Worm (Caenorhabditis elegans): Measurements from ENCODE around the gene fbxa-105.

The fbxa-105 gene

ce11 chrV:7416569-7416968, 24.7 kb upstream of the fbxa-105 start:
- no peak for TF ChIP-seq unc-62 (GFP tag; optimal IDR thresholded peaks at IDR 0.05)

DNA sequence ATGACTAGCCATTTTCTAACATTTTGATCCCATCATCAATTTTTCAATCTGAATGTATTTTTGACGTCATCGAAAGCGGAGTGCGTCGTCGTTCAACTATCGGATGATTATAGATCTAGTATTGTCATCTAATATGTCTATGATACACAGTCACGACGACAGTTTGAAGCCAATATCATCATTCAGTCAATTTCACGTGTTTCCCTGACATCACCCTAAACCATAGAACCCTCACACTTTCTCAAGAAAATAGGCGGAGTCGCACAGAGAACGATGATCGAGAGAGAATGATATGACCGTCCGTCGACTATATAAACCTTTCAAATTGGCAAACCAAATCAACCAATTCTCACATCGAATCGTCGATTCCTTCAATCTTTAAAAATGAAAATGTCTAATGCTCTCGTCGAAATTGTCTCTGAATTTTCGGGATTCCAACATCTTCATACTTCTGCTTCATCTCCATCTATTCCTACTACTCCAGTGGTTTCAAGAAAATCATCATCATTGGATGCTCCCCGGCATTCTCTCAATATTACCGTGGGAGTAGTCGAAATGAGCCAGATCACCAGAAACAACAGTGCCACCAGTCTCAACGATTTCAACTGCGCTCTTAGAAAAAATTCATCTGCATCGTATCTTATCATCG, 24.1 kb upstream of the fbxa-105 start, which contains the start of gene F18E3.13:
F18E3.13 (plus strand) TSS at position 385 of the 649 bp plus-strand sequence.
- TF ChIP-seq unc-62 (GFP tag; optimal IDR thresholded peaks at IDR 0.05): no peak

DNA sequence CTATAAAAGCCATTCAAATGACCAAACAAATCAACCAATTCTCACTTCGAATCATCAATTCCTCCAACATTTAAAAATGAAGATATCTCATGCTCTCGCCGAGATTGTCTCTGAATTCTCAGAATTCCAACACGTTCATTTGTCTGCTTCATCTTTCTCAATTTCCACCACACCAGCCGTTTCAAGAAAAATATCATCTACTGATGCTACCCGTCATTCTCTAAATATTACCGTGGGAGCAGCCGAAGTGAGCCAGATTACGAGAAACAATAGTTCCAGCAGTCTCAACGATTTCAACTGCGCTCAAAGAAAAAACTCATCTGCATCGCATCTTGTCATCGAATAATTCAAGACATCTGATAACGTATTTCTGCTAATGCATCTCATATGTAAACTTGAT, 23.1 kb upstream of the fbxa-105 start, which contains the start of gene F18E3.12:
F18E3.12 (plus strand) TSS at position 77 of the 400 bp plus-strand sequence.
- TF ChIP-seq unc-62 (GFP tag; optimal IDR thresholded peaks at IDR 0.05): no peak

ce11 chrV:7413107-7413774, 21.4 kb upstream of the fbxa-105 start, which contains the start of gene F18E3.11:
TSS of gene F18E3.11 (plus strand) at chrV:7413482.
- TF ChIP-seq unc-62 (GFP tag; optimal IDR thresholded peaks at IDR 0.05): no peak

DNA sequence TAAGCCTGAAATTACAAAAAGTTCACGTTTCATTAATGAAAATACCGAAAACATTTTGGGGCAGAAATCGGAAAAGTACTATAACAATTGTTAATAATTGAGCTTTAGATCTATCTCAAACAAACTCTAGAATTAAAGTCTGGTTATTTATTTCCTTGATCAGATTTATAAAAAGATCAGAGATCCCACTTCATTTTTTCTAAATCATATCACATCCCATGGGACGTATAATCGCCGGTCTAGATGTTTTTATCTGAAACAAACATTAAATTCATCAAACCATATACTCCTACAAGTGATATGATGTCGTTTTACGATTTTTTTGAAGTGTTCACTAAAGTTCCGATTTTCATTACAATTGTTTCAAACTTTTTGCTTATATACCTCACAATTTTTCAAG, 19.9 kb upstream of the fbxa-105 start, which contains the start of gene str-41:
str-41 (plus strand) TSS at position 301 of the 400 bp plus-strand sequence.
- no peak for TF ChIP-seq unc-62 (GFP tag; optimal IDR thresholded peaks at IDR 0.05)

- no peak for TF ChIP-seq unc-62 (GFP tag; optimal IDR thresholded peaks at IDR 0.05)
These were observed 17.8 kb upstream of the fbxa-105 start, which contains the start of gene R13D7.2 for ce11 chrV:7409599-7409998. TSS of gene R13D7.2 (plus strand) at chrV:7409899.

- no peak for TF ChIP-seq unc-62 (GFP tag; optimal IDR thresholded peaks at IDR 0.05)
These were observed 16.7 kb upstream of the fbxa-105 start, which contains the start of gene srt-6 for ce11 chrV:7408520-7408919. TSS of gene srt-6 (minus strand) at chrV:7408814.

ce11 chrV:7403501-7403900, 11.7 kb upstream of the fbxa-105 start:
- no peak for TF ChIP-seq unc-62 (GFP tag; optimal IDR thresholded peaks at IDR 0.05)

DNA sequence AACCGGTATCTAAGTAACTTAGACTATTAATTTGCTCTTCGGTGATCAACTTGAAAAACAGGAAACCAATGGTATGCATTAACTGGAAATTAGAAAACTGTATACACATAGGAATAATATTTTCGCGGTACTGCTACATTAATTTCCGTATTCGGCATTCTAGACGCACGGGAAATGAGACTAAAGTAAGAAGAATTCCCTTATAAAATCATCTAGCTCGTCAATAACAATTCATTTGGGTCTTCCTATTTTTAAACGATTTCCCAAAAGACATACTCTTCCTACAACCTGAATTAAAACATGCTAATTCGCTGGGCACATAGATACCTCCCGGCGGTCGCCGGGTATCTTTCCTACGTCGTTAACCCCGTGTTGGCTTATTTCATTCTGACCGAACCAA, 10.5 kb upstream of the fbxa-105 start, which contains the start of gene srj-13:
srj-13 (plus strand) TSS at position 301 of the 400 bp plus-strand sequence.
- TF ChIP-seq unc-62 (GFP tag; optimal IDR thresholded peaks at IDR 0.05): no peak

ce11 chrV:7400588-7400987, 8.8 kb upstream of the fbxa-105 start, which contains the start of gene srx-60:
TSS of gene srx-60 (plus strand) at chrV:7400888.
- TF ChIP-seq unc-62 (GFP tag; optimal IDR thresholded peaks at IDR 0.05): no peak

DNA sequence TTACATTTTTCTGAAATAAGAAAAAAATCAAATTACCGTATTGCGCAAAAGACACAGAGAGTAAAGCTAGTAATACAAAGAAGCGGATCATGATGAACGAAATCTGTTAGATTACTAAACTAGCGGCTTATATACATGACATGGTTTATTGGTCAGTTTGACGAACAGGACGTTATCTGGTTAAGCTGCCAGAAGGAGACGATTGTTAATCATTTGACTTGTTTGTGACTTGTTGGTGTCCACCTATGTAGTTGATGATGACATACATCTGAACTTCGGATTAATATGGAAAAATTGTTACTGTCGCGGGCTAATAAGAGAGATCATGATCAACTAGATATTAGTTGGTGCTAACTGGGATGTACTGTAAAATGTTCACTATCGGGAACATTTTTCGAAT, 8.3 kb upstream of the fbxa-105 start, which contains the start of gene cnc-9:
cnc-9 (minus strand) TSS at position 101 of the 400 bp plus-strand sequence.
- TF ChIP-seq unc-62 (GFP tag; optimal IDR thresholded peaks at IDR 0.05): no peak

DNA sequence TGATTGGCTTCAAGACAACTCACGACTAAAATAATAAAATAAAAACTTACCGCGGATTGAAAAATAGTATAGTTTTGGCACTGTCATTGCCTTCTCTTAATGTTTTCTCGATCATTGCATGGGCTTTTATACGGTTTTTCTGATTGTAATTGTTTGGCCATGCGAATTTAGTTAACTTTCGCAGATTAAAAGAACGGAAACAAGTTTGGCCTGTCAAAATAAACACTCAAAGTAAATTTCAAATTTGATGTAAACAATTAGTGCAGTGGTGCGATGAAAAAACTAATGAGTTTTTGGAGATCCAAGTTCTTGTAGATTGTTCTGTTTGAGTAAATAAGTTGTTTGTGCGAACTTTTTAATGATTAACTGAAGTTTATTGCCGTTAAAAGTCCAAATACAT, 7.4 kb upstream of the fbxa-105 start, which contains the start of gene gst-41:
gst-41 (minus strand) TSS at position 101 of the 400 bp plus-strand sequence.
- no peak for TF ChIP-seq unc-62 (GFP tag; optimal IDR thresholded peaks at IDR 0.05)

ce11 chrV:7395359-7395758, 3.5 kb upstream of the fbxa-105 start, which contains the start of gene srx-9:
TSS of gene srx-9 (minus strand) at chrV:7395459.
- no peak for TF ChIP-seq unc-62 (GFP tag; optimal IDR thresholded peaks at IDR 0.05)

ce11 chrV:7389771-7390170, 2.1 kb downstream of the fbxa-105 start, which contains the start of gene C02H6.1:
TSS of gene C02H6.1 (minus strand) at chrV:7389871.
- no peak for TF ChIP-seq unc-62 (GFP tag; optimal IDR thresholded peaks at IDR 0.05)

DNA sequence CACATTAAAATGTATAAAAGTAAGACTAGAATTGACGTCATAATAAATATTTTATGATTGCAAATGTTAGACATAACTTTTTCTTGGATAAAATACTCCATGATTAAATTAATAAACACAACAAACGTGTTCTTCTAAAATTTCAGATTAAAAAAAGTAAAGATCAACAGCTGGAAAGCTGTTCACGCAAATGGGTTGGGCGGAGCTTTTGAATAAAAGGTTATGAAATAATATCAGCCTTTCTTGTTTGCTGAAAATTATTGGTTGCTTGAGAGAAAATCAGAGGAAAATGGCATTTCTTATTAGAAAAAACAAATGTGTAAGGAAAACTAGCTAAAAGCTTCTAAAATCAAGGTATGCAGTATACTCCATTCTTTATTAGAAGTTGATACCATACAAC, 4.1 kb downstream of the fbxa-105 start, which contains the start of gene C02H6.3:
C02H6.3 (minus strand) TSS at position 101 of the 400 bp plus-strand sequence.
- TF ChIP-seq unc-62 (GFP tag; optimal IDR thresholded peaks at IDR 0.05): no peak

ce11 chrV:7386052-7386573, 5.7 kb downstream of the fbxa-105 start, which contains the start of gene srp-6:
TSS of gene srp-6 (minus strand) at chrV:7386102.
- no peak for TF ChIP-seq unc-62 (GFP tag; optimal IDR thresholded peaks at IDR 0.05)

All from whole organism, dauer.